Fruit fly (Drosophila melanogaster) S2 (cell line): ENCODE data around the gene SREBP.
A peak's percentile ranks its signal among the peaks of the same experiment; 100 is the strongest.
"Not testable (repeated sequence)": the region's sequence is repeated elsewhere in the genome, so short reads cannot be mapped to it uniquely, and the experiment has no call there.

Experiments
- CG8478 ChIP-seq: fragments of >200 bp; optimal IDR thresholded peaks from 2 replicates; lab custom pipeline; 2018
- CTCF ChIP-seq, 2 experiments: fragments of >200 bp; optimal IDR thresholded peaks; 2 replicates each; lab custom pipeline; 2018

The SREBP gene

DNA sequence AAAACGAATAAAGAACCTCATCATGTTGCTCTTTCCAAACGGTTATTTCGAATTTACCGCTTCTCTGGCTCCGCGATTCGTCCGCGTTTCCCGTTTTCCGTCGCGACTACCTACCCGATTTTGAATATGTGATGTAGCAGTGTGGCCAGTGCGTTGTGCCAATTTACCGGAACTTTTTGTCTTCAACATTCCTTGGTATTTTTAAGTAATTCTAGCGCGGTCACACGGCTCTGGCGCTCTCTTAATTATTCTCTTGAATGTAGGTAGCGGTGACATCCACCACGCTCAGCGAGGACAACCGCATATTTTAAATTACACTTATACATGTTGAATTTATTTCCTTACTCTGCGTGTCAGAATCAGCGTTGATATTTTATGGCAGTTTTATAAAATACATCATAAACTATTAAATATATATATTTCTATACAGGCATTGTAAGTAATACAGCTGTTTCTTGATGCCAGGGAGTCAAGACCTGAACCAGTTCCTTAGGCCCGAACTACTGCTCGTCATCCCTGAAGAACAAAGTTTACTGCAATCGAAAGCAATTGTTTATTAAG lies at the start of gene SREBP, which contains the start of the genes CG42637 and Gyc76C:
Gene SREBP, plus strand, starts transcription at position 498 of the 561 bp plus-strand sequence.
Gene CG42637, minus strand, starts transcription at position 132 of the 561 bp plus-strand sequence.
Gene Gyc76C, minus strand, starts transcription at position 132 of the 561 bp plus-strand sequence.
- TF ChIP-seq CTCF (optimal IDR thresholded peaks at IDR 0.05; lab: Kevin White, UChicago): peak; percentile 19 to 55
- no peak for TF ChIP-seq CG8478 (lab: Kevin White, UChicago)

DNA sequence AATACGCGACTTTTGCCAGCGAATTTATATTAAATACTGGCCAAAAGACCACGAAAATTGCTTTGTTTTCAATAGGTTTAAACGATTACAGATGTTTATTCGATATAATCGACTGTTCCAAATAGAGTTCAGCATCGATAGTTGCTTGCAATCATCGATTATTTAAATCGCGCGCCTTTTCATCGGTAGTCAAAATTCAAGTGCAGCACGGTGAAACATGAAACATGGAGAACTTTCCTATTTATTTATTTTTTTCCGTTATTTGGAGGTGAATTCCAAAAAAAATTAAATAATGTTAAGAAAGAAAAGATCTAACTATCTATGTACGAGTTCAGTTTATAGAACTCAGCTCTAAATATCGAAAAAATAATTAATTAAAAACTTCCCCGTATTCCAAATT lies 44.1 kb upstream of the SREBP start, which contains the start of gene CG42638:
Gene CG42638, minus strand, starts transcription at position 101 of the 400 bp plus-strand sequence.
- TF ChIP-seq CG8478 (lab: Kevin White, UChicago); CTCF (optimal IDR thresholded peaks at IDR 0.05; lab: Kevin White, UChicago): not testable (repeated sequence)

DNA sequence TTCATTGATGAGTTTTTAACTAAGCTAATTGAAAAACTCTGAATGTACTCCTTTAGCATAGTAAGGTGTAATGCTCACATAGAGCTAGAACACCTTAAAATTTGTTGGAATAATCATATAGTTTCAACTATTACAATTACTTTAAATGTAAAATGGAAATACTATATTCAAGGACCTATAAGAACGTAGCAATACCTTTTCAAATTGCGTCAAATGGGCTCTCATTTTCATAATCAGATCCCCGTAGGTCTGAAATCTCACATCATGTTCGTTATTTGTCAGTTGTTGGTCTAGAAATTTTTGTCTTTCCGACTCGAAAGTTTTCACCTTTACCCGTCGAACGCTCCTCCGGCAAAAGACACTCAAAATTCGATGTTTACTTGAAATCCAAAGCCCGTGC lies 33.6 kb upstream of the SREBP start, which contains the start of gene Vtld:
Gene Vtld, plus strand, starts transcription at position 301 of the 400 bp plus-strand sequence.
- not testable (repeated sequence) for TF ChIP-seq CG8478 (lab: Kevin White, UChicago); CTCF (optimal IDR thresholded peaks at IDR 0.05; lab: Kevin White, UChicago)

DNA sequence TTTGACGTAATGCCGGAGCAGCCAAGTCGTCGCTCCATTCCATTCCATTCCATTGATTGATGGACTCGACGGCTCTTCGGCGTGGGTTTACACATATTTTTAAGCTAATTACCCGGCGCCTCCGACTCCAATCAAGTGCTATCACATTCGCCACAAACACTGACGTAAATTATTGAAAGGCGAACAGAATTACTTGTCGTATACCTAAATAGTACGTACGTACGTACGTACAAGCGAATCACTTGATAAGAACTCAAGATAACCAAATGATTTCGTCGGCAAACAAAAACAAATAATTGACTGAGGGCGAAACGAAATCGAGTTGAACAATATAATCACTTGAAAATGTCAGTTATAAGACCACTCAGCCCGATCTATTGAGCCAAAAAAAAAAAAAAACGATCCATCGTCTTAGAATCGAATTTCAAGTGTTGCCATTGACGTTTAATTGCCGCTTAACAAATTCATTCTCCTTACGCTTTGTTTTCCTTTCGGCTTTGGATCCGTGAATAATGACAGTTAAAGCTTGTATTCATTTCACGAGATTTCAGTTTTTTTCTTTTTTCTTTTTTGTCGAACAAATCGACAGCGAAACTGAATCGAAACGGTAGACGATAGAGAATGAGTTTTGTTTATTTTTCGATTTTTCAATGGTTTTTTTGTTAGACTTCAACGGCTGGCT lies 16.3 kb upstream of the SREBP start:
- TF ChIP-seq CTCF (optimal IDR thresholded peaks at IDR 0.05; lab: Kevin White, UChicago): no peak

DNA sequence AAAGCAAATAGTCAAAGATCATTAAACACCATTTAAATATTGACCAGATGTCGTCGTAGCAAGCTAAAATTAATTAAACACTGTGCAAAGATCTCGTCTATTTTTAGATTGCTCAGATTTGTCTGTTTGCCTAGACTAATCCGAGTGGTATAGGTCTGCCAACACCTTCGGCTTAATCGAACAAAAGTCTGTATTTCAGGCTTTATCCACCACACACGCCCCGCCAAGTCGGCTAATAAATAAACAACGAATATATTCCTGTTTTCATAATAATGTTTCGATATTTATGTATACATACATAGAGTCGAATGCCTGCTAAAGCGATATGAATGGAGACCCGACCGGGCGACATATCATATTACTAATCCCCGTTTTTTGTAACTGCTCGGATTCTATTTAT lies 15.2 kb upstream of the SREBP start:
- TF ChIP-seq CTCF (optimal IDR thresholded peaks at IDR 0.05; lab: Kevin White, UChicago) (no peak), CG8478 (lab: Kevin White, UChicago) (no peak)

DNA sequence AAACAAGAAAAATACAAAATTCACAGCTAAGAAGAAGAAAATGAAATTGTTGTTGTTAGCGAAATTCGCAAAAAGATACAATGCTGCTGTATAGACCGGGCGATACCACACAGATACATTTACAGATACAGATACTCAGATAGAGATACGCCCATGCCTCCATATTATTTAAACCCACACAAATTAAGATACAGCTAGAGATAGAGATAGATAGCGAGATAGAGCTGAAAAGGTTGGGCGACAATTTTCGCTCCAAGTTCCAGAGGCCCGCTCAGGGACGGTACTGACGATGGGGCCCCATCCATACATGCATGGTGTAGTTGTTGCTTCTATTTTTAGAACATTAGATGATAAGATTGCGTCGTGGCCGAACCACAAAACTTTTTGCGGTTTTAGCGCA lies 6.1 kb upstream of the SREBP start:
- no peak for TF ChIP-seq CTCF (optimal IDR thresholded peaks at IDR 0.05; lab: Kevin White, UChicago)
- no peak for TF ChIP-seq CG8478 (lab: Kevin White, UChicago)

DNA sequence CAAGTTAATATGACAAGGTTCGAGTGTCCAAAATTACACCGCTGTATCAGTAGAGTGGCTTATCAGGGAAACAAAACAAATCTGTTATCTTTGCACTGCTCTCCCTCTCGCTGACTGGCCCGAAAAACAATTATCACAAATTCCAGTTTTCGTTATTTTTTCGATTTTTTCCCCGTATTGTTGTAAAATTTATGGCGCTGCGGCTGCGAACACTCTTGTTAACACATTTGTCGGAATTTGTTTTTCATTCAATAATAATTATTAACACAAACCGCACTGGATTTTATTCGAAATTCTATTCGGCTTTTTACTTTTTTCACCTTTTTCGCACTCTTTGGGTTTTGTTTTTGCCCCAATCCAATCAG lies 3.2 kb upstream of the SREBP start:
- TF ChIP-seq CG8478 (lab: Kevin White, UChicago) (no peak), CTCF (optimal IDR thresholded peaks at IDR 0.05; lab: Kevin White, UChicago) (no peak)

DNA sequence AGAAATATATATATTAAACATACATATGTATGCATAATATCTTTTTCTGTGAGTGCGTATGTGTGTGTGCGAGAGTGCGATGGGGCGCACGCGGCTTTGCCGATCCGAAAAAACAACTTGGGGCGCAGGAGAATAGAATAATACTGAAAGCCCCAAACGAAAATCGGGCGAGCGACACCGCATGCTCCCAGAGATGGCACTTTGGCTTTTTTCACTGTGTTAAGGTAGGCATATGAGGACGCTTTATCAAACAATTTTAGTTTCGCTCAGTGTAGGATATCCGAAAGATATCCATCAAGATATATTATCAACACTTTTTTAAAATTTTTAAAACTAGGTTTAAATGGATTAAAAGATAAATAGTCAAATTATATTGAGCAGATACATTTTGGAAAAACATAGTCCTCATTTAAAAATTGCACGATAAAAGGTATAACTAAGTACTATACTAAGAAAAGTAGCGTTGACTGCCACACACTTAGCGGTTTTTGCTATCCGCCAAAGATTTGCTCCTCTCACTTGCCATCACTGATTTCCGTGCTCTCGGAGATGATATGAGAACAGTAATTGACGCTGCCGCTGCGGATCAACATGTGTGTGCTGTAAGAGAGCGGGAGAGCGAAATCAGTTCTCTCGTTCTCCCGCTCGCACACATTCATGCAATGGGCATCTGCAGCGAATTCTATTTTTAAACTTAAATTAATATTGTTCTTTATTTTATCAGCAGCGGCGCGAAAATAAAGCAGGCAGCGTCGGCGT lies 2.6 kb upstream of the SREBP start:
- TF ChIP-seq CG8478 (lab: Kevin White, UChicago) (no peak), CTCF (optimal IDR thresholded peaks at IDR 0.05; lab: Kevin White, UChicago) (no peak)

DNA sequence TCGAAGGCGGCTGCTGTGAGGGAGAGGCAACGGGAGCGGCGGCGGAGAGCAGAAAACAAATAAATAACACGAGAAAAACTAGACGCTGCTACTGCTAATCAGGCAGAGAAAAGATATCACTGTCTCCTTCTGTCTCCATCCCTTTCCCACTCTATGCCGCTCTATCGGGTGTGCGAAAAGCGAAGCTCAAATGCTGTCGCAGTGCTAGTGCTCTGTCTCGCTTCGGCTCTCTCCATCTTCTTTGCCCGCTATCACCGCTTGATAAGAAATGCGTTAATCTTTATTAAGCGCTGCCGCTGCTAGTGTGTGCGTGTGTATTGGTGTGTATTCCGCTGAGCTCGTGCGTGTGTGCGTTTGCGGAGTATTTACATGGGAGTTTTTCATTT lies 2.1 kb upstream of the SREBP start:
- peak in 1 of 2 experiments; percentile 9 for TF ChIP-seq CTCF (optimal IDR thresholded peaks at IDR 0.05; lab: Kevin White, UChicago)
- TF ChIP-seq CG8478 (lab: Kevin White, UChicago): no peak

DNA sequence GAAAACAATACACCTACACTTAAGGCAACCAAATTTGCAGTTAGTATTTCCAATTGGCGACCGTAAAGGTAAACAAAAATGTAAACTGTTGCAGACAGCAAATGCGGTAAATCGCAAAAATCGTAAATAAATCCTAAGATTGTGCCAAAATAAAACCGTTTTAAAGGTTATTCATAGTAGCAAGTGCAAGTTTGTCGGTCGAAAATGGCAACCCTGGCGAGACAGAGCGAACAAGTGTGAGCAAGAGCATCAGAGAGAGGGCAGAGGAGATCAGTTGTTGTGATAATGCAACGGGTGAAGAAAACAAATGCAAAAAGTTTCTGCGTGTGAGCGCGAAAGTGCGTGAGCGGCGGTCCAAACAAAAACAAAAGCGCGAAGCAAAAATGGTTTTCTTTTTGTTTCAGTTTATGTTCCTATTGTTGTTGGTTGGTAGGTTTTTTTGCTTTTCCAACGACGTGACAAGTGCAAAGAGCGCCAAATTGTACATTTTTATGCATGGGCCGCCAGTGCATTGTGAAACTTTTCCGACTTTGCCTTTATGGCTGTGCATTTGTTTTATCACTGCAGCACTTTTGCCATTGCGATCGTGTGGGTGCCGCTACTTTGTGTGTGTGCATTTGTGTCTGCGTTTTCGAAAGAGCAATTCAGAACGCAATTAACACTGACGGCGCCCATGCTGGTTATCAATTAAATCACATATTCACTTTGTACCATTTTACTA lies 858 bp upstream of the SREBP start:
- TF ChIP-seq CG8478 (lab: Kevin White, UChicago): no peak
- no peak for TF ChIP-seq CTCF (optimal IDR thresholded peaks at IDR 0.05; lab: Kevin White, UChicago)

DNA sequence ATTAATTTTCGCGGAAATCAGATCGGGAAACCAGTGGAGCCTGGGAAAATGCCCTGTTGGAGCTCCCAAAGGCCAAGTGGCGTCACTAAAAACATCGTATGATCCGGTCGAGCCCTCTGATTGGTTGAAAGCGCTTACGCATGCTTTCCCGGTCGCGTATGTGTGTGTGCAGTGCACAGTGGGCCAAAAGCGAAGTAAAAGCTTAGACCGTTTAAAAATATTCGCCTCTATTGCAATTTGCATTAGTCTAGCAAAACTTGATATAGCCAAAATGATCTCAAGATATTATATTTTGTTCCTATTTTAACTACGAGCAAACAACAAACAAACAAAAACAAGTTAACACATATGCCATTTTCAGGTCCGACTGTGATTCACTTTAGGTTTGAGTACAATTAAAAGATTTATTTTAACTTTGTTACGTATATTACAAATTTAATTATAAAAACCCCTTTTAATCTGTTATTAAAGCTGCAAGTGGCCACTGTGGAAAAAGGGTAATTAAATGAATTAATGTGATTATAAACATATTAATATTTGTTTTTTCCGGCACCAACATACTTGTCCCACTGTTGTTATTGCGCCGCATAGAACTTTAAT lies 568 bp downstream of the SREBP start:
- TF ChIP-seq CG8478 (lab: Kevin White, UChicago): no peak
- TF ChIP-seq CTCF (optimal IDR thresholded peaks at IDR 0.05; lab: Kevin White, UChicago): no peak

DNA sequence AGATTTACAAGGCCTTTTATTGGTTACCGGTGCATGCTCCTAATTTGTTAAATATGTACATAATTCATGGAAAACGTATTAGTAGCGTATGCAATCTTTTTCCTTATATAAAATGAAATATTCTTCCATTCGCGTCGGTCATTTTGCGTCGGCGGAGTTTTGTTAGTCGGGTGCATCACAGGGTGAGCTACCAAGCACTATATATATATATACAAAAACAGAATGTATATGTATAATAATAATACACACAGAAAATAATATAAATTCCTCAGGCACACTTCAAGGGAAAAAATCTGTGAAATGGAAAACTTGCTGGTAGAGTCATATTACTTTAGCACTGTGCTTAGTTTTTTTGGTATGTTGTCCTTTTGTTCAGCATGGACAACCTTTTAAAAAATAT lies 5.2 kb downstream of the SREBP start, which contains the start of gene Ir76a:
Gene Ir76a, plus strand, starts transcription at position 301 of the 400 bp plus-strand sequence.
- no peak for TF ChIP-seq CTCF (optimal IDR thresholded peaks at IDR 0.05; lab: Kevin White, UChicago)

DNA sequence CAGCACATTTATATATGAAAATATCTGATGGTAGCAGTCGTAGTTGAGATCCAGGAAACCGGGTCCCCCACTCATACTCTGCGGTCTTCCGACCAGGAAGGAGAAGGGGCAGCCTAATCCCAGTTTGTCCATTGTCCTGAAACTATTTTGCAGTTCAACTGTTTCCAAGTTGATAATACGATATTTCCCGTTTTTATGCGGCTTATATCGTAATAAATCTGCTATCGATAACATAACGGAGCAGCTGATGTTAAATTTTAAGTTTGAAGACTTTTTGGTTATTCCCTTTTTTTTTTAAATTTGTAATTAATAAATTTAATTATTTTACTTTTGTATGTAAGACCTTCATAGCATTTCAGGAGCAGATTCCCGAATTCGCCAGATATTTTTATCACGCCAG lies 7.4 kb downstream of the SREBP start, which contains the start of gene CG14102:
Gene CG14102, minus strand, starts transcription at position 187 of the 400 bp plus-strand sequence.
- TF ChIP-seq CTCF (optimal IDR thresholded peaks at IDR 0.05; lab: Kevin White, UChicago) (no peak), CG8478 (lab: Kevin White, UChicago) (no peak)

DNA sequence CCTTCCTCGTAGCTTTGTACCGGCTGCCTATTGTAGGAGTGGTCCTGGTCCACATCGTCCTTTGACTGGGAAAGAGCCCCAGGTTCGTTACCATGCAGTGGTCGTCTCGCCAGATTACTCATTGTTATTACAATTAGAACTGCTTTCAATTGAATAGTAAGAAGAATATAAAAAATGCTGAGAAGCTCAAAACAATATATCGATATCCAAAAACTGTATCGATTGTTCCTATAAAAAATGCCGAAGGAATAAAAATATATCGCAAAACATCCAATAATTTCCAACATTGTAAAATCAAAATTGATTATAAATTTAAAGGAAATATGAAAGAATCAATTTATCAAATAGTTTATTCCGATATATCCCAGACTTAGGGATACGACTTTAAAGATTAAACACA lies 11.2 kb downstream of the SREBP start, which contains the start of the genes TORIP and Ccdc58:
Gene TORIP, minus strand, starts transcription at position 173 of the 400 bp plus-strand sequence.
Gene Ccdc58, plus strand, starts transcription at position 274 of the 400 bp plus-strand sequence.
- TF ChIP-seq CTCF (optimal IDR thresholded peaks at IDR 0.05; lab: Kevin White, UChicago): no peak
- TF ChIP-seq CG8478 (lab: Kevin White, UChicago): no peak
